Worm (Caenorhabditis elegans) whole organism, young adult: Measurements from ENCODE around the gene rps-30.

Experiments used
- F10E7.11 ChIP-seq: sonication (generic microtip); optimal IDR thresholded peaks from 2 replicates; lab custom pipeline; 2017; ENCODE audit warnings: mild to moderate bottlenecking, missing genetic modification characterization, moderate library complexity, missing compliant biosample characterization
- F39B2.1 ChIP-seq: fragments of 200-800 bp; sonication (Bioruptor generic); IDR thresholded peaks from 2 replicates; pipeline ENCODE4 v1.3.6; 2022; ENCODE audit warnings: missing genetic modification reagents, missing genetic modification characterization, missing compliant biosample characterization
- F57A8.1 ChIP-seq: fragments of 200-800 bp; sonication (Bioruptor generic); optimal IDR thresholded peaks from 2 replicates; lab custom pipeline; 2018; ENCODE audit warnings: mild to moderate bottlenecking, missing genetic modification characterization, moderate library complexity, missing compliant biosample characterization
- ceh-79 ChIP-seq: sonication (generic microtip); optimal IDR thresholded peaks from 2 replicates; lab custom pipeline; 2017; ENCODE audit warnings: mild to moderate bottlenecking, missing genetic modification characterization, missing compliant biosample characterization
- hmg-1.2 ChIP-seq: fragments of 200-800 bp; sonication (Bioruptor generic); IDR thresholded peaks from 2 replicates; pipeline ENCODE4 v1.3.6; 2022; ENCODE audit warnings: missing genetic modification reagents, missing genetic modification characterization, missing compliant biosample characterization
- let-526 ChIP-seq: fragments of 200-800 bp; sonication (Bioruptor generic); IDR thresholded peaks from 2 replicates; pipeline ENCODE4 v1.3.6; 2022; ENCODE audit warnings: missing genetic modification reagents, missing genetic modification characterization, missing compliant biosample characterization
- nfya-1 ChIP-seq: sonication (generic microtip); optimal IDR thresholded peaks from 2 replicates; lab custom pipeline; 2017; ENCODE audit warnings: antibody characterized with exemption, missing compliant biosample characterization, missing genetic modification characterization, borderline replicate concordance; ENCODE audit not compliant: insufficient read depth
- snpc-4 ChIP-seq, 5 experiments: fragments of 150-350 bp in 1 of 5; sonication (generic microtip) in 4 of 5; optimal IDR thresholded peaks; 2 replicates each; lab custom pipeline; 2014 to 2018; ENCODE audit warnings: missing genetic modification characterization in 5 of 5, missing biosample characterization in 3 of 5, antibody characterized with exemption in 2 of 5, mild to moderate bottlenecking in 2 of 5, missing compliant biosample characterization in 2 of 5, missing genotype in 2 of 5, moderate library complexity in 2 of 5, missing genetic modification reagents in 1 of 5
- unc-130 ChIP-seq: sonication (generic microtip); optimal IDR thresholded peaks from 2 replicates; lab custom pipeline; 2016; ENCODE audit warnings: missing genetic modification reagents, missing genetic modification characterization, missing compliant biosample characterization
- unc-62 ChIP-seq: fragments of 150-350 bp; optimal IDR thresholded peaks from 2 replicates; lab custom pipeline; 2014; ENCODE audit warnings: missing biosample characterization, missing genetic modification reagents, missing genetic modification characterization
- ztf-22 ChIP-seq: fragments of 200-800 bp; sonication (Bioruptor generic); optimal IDR thresholded peaks from 2 replicates; lab custom pipeline; 2018; ENCODE audit warnings: mild to moderate bottlenecking, missing genetic modification characterization, moderate library complexity, missing compliant biosample characterization

DNA sequence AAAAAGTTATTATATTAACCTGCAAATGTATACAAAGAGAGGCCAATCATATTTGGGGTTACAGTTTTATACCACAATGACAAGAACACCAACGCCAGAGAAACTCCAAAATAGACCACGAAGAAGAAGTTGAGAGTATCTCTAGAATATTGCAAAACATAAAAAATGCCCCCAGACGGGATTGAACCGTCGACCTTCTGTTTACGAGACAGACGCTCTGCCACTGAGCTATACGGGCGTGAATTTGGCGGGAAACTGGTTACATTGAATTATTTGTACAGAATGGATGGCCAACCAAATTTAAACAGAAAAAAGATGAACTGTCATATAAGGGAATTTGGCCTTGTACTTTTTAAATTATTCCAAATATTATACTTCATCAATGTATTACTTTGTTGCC is 45.9 kb upstream of the rps-30 start:
- no peak for TF ChIP-seq let-526 (GFP tag; lab: Robert Waterston, UW)
- no peak for TF ChIP-seq F10E7.11 (tag; lab: Kevin White, UChicago)
- TF ChIP-seq snpc-4 (GFP tag; optimal IDR thresholded peaks at IDR 0.05; lab: Kevin White, UChicago), result peak; percentile 27
- peak in 1 of 4 experiments; percentile 52 for TF ChIP-seq snpc-4 (tag; optimal IDR thresholded peaks at IDR 0.05; lab: Kevin White, UChicago)
- TF ChIP-seq F57A8.1, result no peak
- no peak for TF ChIP-seq unc-130 (GFP tag; lab: Kevin White, UChicago)
- no peak for TF ChIP-seq ztf-22 (GFP tag; lab: Kevin White, UChicago)
- TF ChIP-seq hmg-1.2 (GFP tag; lab: Robert Waterston, UW), result peak; percentile 42; the same call in 1 of the 2 replicates
- TF ChIP-seq ceh-79 (tag; lab: Kevin White, UChicago), result no peak
- TF ChIP-seq nfya-1 (tag; lab: Kevin White, UChicago), result no peak
- TF ChIP-seq F39B2.1 (GFP tag; lab: Robert Waterston, UW), result no peak
- TF ChIP-seq unc-62, result no peak
